Worm (Caenorhabditis elegans): ENCODE data around the gene K11D12.14.

DNA sequence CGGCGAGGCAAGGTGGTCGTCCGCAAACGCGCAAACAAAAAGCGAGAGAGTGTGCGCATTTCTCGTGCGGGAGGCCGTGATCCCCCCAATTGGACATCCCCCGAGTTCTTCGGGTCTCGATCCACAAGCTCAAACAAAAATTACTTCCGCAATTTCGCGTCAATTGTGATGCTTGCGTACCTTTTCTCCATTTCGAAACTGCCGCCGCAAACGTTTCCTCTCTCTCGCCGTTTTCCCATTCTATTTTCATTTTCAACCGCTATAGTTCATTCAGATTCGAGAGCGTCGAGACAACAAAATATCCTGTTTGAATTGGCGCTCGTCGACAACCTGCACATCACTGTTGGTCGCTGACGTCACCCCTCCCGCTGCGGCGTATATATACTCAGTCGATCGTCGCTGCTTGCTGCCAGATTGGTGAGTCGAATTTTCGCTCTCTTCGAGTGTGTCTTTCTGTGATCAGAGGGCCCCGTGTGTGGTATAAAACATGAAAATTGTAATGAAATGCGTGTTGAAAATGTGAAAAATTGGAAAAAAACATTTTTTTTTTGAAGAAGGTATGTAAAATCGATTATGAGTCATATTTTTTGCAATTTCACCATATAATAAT is at the start of gene K11D12.14, which contains the start of gene pqn-51:
- TF ChIP-seq him-1 (tag; optimal IDR thresholded peaks at IDR 0.05), result peak; percentile 80
- TF ChIP-seq W03F9.2 (tag; optimal IDR thresholded peaks at IDR 0.05), result peak; percentile 0

Measured in whole organism, L4/young adult.